Worm (Caenorhabditis elegans): ENCODE data around the gene srx-43.
A peak's percentile ranks its signal among the peaks of the same experiment; 100 is the strongest.

srx-43 gene

ce11 chrV:16043686-16044085, 25.9 kb downstream of the srx-43 start (continued):
- TF ChIP-seq nhr-10 (tag; optimal IDR thresholded peaks at IDR 0.05) (no peak), mxl-2 (GFP tag; conservative IDR thresholded peaks at IDR 0.05) (no peak), lin-1 (GFP tag; IDR thresholded peaks at IDR 0.05) (0 out of 2 replicates have a peak, but pooled peaks have one; percentile 21), mdt-29 (GFP tag; IDR thresholded peaks at IDR 0.05) (no peak), R02D3.7 (tag; optimal IDR thresholded peaks at IDR 0.05) (no peak), lin-13 (GFP tag; optimal IDR thresholded peaks at IDR 0.05) (no peak), ceh-44 (GFP tag; IDR thresholded peaks at IDR 0.05) (no peak)

- TF ChIP-seq dpl-1 (GFP tag; optimal IDR thresholded peaks at IDR 0.05) = no peak
- TF ChIP-seq hif-1 (tag; optimal IDR thresholded peaks at IDR 0.05) = peak in 1 of 2 experiments; percentile 4
- peak; percentile 97 for TF ChIP-seq dve-1 (tag; optimal IDR thresholded peaks at IDR 0.05; ENCODE audit: insufficient read depth)
- TF ChIP-seq cey-2 (tag; optimal IDR thresholded peaks at IDR 0.05; ENCODE audit: borderline replicate concordance, insufficient read depth) = no peak
- TF ChIP-seq D1046.2 (GFP tag; IDR thresholded peaks at IDR 0.05) = no peak
- TF ChIP-seq vab-7 (GFP tag; IDR thresholded peaks at IDR 0.05) = no peak
- no peak for TF ChIP-seq ces-1 (GFP tag; optimal IDR thresholded peaks at IDR 0.05)
- TF ChIP-seq dmd-9 (GFP tag; IDR thresholded peaks at IDR 0.05) = no peak
- TF ChIP-seq ceh-28 (tag; optimal IDR thresholded peaks at IDR 0.05) = no peak
- TF ChIP-seq unc-62 (GFP tag; optimal IDR thresholded peaks at IDR 0.05 in 1 of 2) = no peak
- TF ChIP-seq unc-62 (tag; optimal IDR thresholded peaks at IDR 0.05) = no peak
- TF ChIP-seq nhr-28 (tag; optimal IDR thresholded peaks at IDR 0.05) = peak; percentile 80
- TF ChIP-seq F44E2.7 (GFP tag; IDR thresholded peaks at IDR 0.05) = no peak
- TF ChIP-seq nhr-76 (tag; optimal IDR thresholded peaks at IDR 0.05) = no peak
- TF ChIP-seq aha-1 (tag) = no peak
- no peak for TF ChIP-seq F49E8.2 (tag; optimal IDR thresholded peaks at IDR 0.05; ENCODE audit: borderline replicate concordance)
- no peak for TF ChIP-seq jun-1 (tag; optimal IDR thresholded peaks at IDR 0.05)
- TF ChIP-seq nhr-41 (GFP tag; IDR thresholded peaks at IDR 0.05) = no peak
- TF ChIP-seq nhr-111 (GFP tag; optimal IDR thresholded peaks at IDR 0.05) = no peak
- no peak for TF ChIP-seq zag-1 (tag; optimal IDR thresholded peaks at IDR 0.05)
- no peak for TF ChIP-seq nhr-237 (tag; optimal IDR thresholded peaks at IDR 0.05)
- TF ChIP-seq pha-4 (GFP tag; IDR thresholded peaks at IDR 0.05) = no peak
- no peak for TF ChIP-seq pha-4 (tag; optimal IDR thresholded peaks at IDR 0.05)
- TF ChIP-seq duxl-1 (tag; optimal IDR thresholded peaks at IDR 0.05; ENCODE audit: poor library complexity) = no peak
- TF ChIP-seq snpc-1.2 (GFP tag; IDR thresholded peaks at IDR 0.05) = no peak
- TF ChIP-seq F26F4.8 (GFP tag; conservative IDR thresholded peaks at IDR 0.05) = no peak
- TF ChIP-seq gei-8 (GFP tag; optimal IDR thresholded peaks at IDR 0.05) = no peak
- TF ChIP-seq saeg-2 (GFP tag; IDR thresholded peaks at IDR 0.05) = no peak
- TF ChIP-seq lsy-2 (tag; optimal IDR thresholded peaks at IDR 0.05) = no peak
- peak; percentile 46 for TF ChIP-seq nhr-10 (tag; optimal IDR thresholded peaks at IDR 0.05)
- no peak for TF ChIP-seq skn-1 (tag; optimal IDR thresholded peaks at IDR 0.05)
- no peak for TF ChIP-seq nhr-42 (GFP tag; IDR thresholded peaks at IDR 0.05)
- TF ChIP-seq T26A8.4 (GFP tag; IDR thresholded peaks at IDR 0.05) = no peak
- peak; percentile 77 for TF ChIP-seq hlh-30 (tag; optimal IDR thresholded peaks at IDR 0.05; ENCODE audit: insufficient read depth)
- TF ChIP-seq T20F7.1 (GFP tag; optimal IDR thresholded peaks at IDR 0.05) = peak; percentile 38
- TF ChIP-seq dmd-8 (GFP tag; IDR thresholded peaks at IDR 0.05) = no peak
- no peak for TF ChIP-seq lin-39 (tag; optimal IDR thresholded peaks at IDR 0.05)
- no peak for TF ChIP-seq lin-38 (GFP tag; IDR thresholded peaks at IDR 0.05)
- no peak for TF ChIP-seq spr-1 (tag; optimal IDR thresholded peaks at IDR 0.05)
- TF ChIP-seq fos-1 (tag; optimal IDR thresholded peaks at IDR 0.05) = no peak
- TF ChIP-seq aly-2 (tag; optimal IDR thresholded peaks at IDR 0.05) = no peak
- no peak for TF ChIP-seq tag-97 (GFP tag; IDR thresholded peaks at IDR 0.05)
- TF ChIP-seq mdl-1 (tag; optimal IDR thresholded peaks at IDR 0.05) = peak in 1 of 2 experiments; percentile 72
- TF ChIP-seq daf-12 (tag; optimal IDR thresholded peaks at IDR 0.05) = no peak
- TF ChIP-seq snpc-4 (tag; optimal IDR thresholded peaks at IDR 0.05) = no peak
Observed at ce11 chrV:16045837-16046236, 28.1 kb downstream of the srx-43 start, which contains the start of gene T10C6.15. Gene T10C6.15, minus strand, starts transcription at chrV:16045940.

All from whole organism, L4 larva.